Fruit fly (Drosophila melanogaster): ENCODE data around the gene MKP-4.

MKP-4 gene

dm6 chrX:19613473-19613872 is 9.4 kb upstream of the MKP-4 start (continued):
- TF ChIP-seq bcd (GFP tag; optimal IDR thresholded peaks at IDR 0.05): peak; percentile 39
- no peak for TF ChIP-seq CG8944 (GFP tag; optimal IDR thresholded peaks at IDR 0.05)
- no peak for TF ChIP-seq CG18476 (GFP tag; optimal IDR thresholded peaks at IDR 0.05)
- no peak for TF ChIP-seq CG18599 (GFP tag; optimal IDR thresholded peaks at IDR 0.05)
- TF ChIP-seq Dip3 (GFP tag; optimal IDR thresholded peaks at IDR 0.05): no peak
- TF ChIP-seq wek (GFP tag; optimal IDR thresholded peaks at IDR 0.05): peak; percentile 79
- no peak for TF ChIP-seq cad (GFP tag; optimal IDR thresholded peaks at IDR 0.05)
- no peak for TF ChIP-seq ara (GFP tag; IDR thresholded peaks at IDR 0.05)
- TF ChIP-seq exex (tag; optimal IDR thresholded peaks at IDR 0.05): peak; percentile 7
- peak; percentile 58 for TF ChIP-seq CG31365 (tag; optimal IDR thresholded peaks at IDR 0.05)
- TF ChIP-seq jing (GFP tag; optimal IDR thresholded peaks at IDR 0.05): no peak
- no peak for TF ChIP-seq dimm (GFP tag; IDR thresholded peaks at IDR 0.05)
- TF ChIP-seq CG11247 (GFP tag; IDR thresholded peaks at IDR 0.05): no peak
- peak; percentile 58 for TF ChIP-seq CG17328 (GFP tag; IDR thresholded peaks at IDR 0.05)
- no peak for TF ChIP-seq fru (optimal IDR thresholded peaks at IDR 0.05)
- peak; percentile 30; the same call in 1 of the 2 replicates for TF ChIP-seq Awh (GFP tag; IDR thresholded peaks at IDR 0.05)
- peak; percentile 59; the same call in 1 of the 3 replicates for TF ChIP-seq otp (GFP tag; IDR thresholded peaks at IDR 0.05)
- TF ChIP-seq HmgZ (tag; optimal IDR thresholded peaks at IDR 0.05): peak; percentile 72
- no peak for TF ChIP-seq CG4360 (GFP tag; IDR thresholded peaks at IDR 0.05)
- TF ChIP-seq CG6689 (GFP tag; IDR thresholded peaks at IDR 0.05): no peak
- no peak for TF ChIP-seq CG11085 (GFP tag; IDR thresholded peaks at IDR 0.05)
- TF ChIP-seq CG15269 (tag; optimal IDR thresholded peaks at IDR 0.05): no peak
- TF ChIP-seq Six4 (GFP tag; optimal IDR thresholded peaks at IDR 0.05): no peak
- TF ChIP-seq eyg (GFP tag; optimal IDR thresholded peaks at IDR 0.05): peak; percentile 41
- TF ChIP-seq hbn (GFP tag; IDR thresholded peaks at IDR 0.05; ENCODE audit: partially characterized antibody): no peak
- TF ChIP-seq cato (GFP tag; optimal IDR thresholded peaks at IDR 0.05; ENCODE audit: borderline replicate concordance): no peak
- TF ChIP-seq onecut (GFP tag; IDR thresholded peaks at IDR 0.05): peak; percentile 64
- no peak for TF ChIP-seq CG1832 (GFP tag; optimal IDR thresholded peaks at IDR 0.05)
- TF ChIP-seq sim (GFP tag; IDR thresholded peaks at IDR 0.05): no peak
- TF ChIP-seq Sry-δ (GFP tag; optimal IDR thresholded peaks at IDR 0.05): peak; percentile 46
- TF ChIP-seq Vsx1 (GFP tag; optimal IDR thresholded peaks at IDR 0.05): no peak
- TF ChIP-seq Abd-B (GFP tag; optimal IDR thresholded peaks at IDR 0.05): no peak
- TF ChIP-seq psq (GFP tag; optimal IDR thresholded peaks at IDR 0.05): no peak
- TF ChIP-seq kay (GFP tag; optimal IDR thresholded peaks at IDR 0.05): no peak
- TF ChIP-seq HLH4C (GFP tag; IDR thresholded peaks at IDR 0.05; ENCODE audit: partially characterized antibody): 0 out of 3 replicates have a peak, but pooled peaks have one; percentile 43
- TF ChIP-seq PHDP (tag; optimal IDR thresholded peaks at IDR 0.05): peak; percentile 64
- peak; percentile 45 for TF ChIP-seq CG33213 (GFP tag; optimal IDR thresholded peaks at IDR 0.05)
- TF ChIP-seq CG31388 (GFP tag; optimal IDR thresholded peaks at IDR 0.05): no peak
- no peak for TF ChIP-seq Doc2 (GFP tag; IDR thresholded peaks at IDR 0.05)
- TF ChIP-seq zfh1 (GFP tag; IDR thresholded peaks at IDR 0.05): no peak
- TF ChIP-seq CG34376 (GFP tag; optimal IDR thresholded peaks at IDR 0.05): peak; percentile 90
- TF ChIP-seq CG30020 (tag; optimal IDR thresholded peaks at IDR 0.05): peak; percentile 44
- no peak for TF ChIP-seq CG2129 (GFP tag; IDR thresholded peaks at IDR 0.05; ENCODE audit: partially characterized antibody)
- TF ChIP-seq Oaz (GFP tag; IDR thresholded peaks at IDR 0.05): no peak
- no peak for TF ChIP-seq CG5180 (GFP tag; optimal IDR thresholded peaks at IDR 0.05)
- no peak for TF ChIP-seq CG10959 (GFP tag; IDR thresholded peaks at IDR 0.05)
- TF ChIP-seq bigmax (GFP tag; optimal IDR thresholded peaks at IDR 0.05): peak; percentile 45
- TF ChIP-seq z (GFP tag; IDR thresholded peaks at IDR 0.05): no peak
- TF ChIP-seq Dip2 (GFP tag; IDR thresholded peaks at IDR 0.05): no peak
- TF ChIP-seq CG17385 (GFP tag; optimal IDR thresholded peaks at IDR 0.05): peak; percentile 73
- no peak for TF ChIP-seq sens-2 (GFP tag; IDR thresholded peaks at IDR 0.05)
- TF ChIP-seq nom (GFP tag; optimal IDR thresholded peaks at IDR 0.05): peak; percentile 69

Measured in whole organism, embryonic.